Fruit fly (Drosophila melanogaster): ENCODE measurements around the gene CG45105.

Gene CG45105

DNA sequence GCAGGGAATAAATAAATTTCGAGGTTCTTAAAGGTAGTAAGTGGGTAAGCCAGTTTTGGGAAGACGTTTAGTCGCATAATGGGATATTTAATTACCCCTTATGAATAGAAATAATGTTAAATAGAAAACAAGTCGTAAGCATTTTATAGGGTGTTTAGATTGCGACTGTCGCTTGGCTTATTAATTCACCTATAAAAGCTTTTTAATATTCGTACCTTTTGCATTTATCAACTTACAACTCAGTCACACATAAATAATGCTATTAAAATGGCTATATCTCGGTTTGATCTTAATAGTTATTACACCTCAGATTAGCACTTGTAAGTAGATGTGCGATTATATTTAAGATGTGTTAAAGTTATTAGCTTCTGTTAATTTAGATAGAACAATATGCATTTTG lies 7.5 kb upstream of the CG45105 start, which contains the start of gene CG34276:
TSS of gene CG34276 (plus strand) at position 301 of the 400 bp plus-strand sequence.
- TF ChIP-seq Eip78C (GFP tag) (no peak), acj6 (GFP tag; optimal IDR thresholded peaks at IDR 0.05) (no peak), CG7368 (GFP tag; optimal IDR thresholded peaks at IDR 0.05) (no peak), Eip75B (GFP tag; optimal IDR thresholded peaks at IDR 0.05) (no peak), cyc (GFP tag; optimal IDR thresholded peaks at IDR 0.05) (no peak), Eip93F (GFP tag; optimal IDR thresholded peaks at IDR 0.05) (no peak), Sox102F (GFP tag; optimal IDR thresholded peaks at IDR 0.05) (no peak), Sox14 (GFP tag; optimal IDR thresholded peaks at IDR 0.05) (no peak), topi (GFP tag; optimal IDR thresholded peaks at IDR 0.05) (no peak), CG6854 (GFP tag; optimal IDR thresholded peaks at IDR 0.05) (no peak), fkh (GFP tag; optimal IDR thresholded peaks at IDR 0.05) (no peak), fd59A (GFP tag; optimal IDR thresholded peaks at IDR 0.05) (no peak)

DNA sequence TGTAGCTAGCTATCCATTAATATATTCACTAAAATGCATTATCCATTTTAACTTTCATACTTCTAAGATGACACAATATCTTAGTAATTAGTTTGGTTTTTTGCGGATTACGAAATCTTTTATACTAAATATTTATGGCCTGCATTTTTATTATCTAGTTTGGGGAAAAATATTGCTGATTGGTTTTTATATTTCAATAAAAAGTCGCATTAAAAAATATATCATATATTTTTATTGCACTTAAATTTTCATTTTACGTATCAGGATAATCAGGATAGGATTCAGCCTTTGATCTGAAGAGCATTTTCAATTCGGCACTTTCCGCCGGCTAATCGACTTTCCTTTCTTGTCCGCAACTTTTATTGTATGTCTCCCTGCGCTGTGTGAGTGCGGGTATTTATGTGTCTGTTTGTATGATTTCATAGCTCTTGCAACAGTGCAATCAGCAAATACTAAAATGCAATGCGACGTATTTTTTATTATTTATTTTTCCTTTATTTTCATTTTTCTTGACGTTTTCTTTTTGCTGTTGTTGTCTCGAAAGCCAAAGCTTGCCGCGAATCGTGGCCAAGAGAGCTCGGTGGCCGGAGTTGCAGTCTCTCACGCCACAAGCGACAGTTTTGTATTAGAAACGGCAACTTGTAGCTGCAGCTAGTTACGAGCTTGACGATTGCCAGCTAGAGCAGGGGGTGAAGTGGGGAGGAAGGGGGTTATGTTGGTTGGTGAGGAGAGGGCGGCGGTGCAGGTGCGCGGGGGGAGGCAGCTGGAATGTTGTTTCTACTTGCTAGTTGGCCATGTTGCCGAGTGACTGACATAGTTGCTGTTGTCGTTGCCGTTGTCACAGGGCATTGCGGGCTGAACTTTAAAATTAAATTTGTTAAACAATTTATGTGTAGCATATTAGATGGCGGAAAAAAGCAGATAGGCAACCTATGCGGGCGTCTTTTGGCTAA lies 5.1 kb upstream of the CG45105 start:
- peak; percentile 12; the same call in 1 of the 2 replicates for TF ChIP-seq CG15336 (GFP tag; IDR thresholded peaks at IDR 0.05)
- TF ChIP-seq Eip78C (GFP tag): peak; percentile 70
- no peak for TF ChIP-seq Met (GFP tag; optimal IDR thresholded peaks at IDR 0.05)
- peak; percentile 17 for TF ChIP-seq OdsH (GFP tag; optimal IDR thresholded peaks at IDR 0.05)
- TF ChIP-seq Sox14 (GFP tag; optimal IDR thresholded peaks at IDR 0.05): no peak
- peak; percentile 62; the same call in 2 of the 3 replicates for TF ChIP-seq CG8119 (GFP tag; IDR thresholded peaks at IDR 0.05)
- no peak for TF ChIP-seq CG31627 (GFP tag; optimal IDR thresholded peaks at IDR 0.05)
- peak; percentile 62 for TF ChIP-seq CG6276 (GFP tag; optimal IDR thresholded peaks at IDR 0.05)
- peak; percentile 83 for TF ChIP-seq CG32006 (GFP tag; optimal IDR thresholded peaks at IDR 0.05)
- TF ChIP-seq Gug (GFP tag; IDR thresholded peaks at IDR 0.05): peak; percentile 10; the same call in 1 of the 2 replicates
- TF ChIP-seq Lpt (GFP tag; optimal IDR thresholded peaks at IDR 0.05): peak; percentile 0
- TF ChIP-seq cyc (GFP tag; optimal IDR thresholded peaks at IDR 0.05): no peak
- TF ChIP-seq dsx (GFP tag; optimal IDR thresholded peaks at IDR 0.05; ENCODE audit: poor library complexity, severe bottlenecking): no peak
- TF ChIP-seq net (GFP tag; optimal IDR thresholded peaks at IDR 0.05): no peak
- no peak for TF ChIP-seq CG6808 (GFP tag; optimal IDR thresholded peaks at IDR 0.05)
- no peak for TF ChIP-seq esn (GFP tag; optimal IDR thresholded peaks at IDR 0.05)
- no peak for TF ChIP-seq Eip75B (GFP tag; optimal IDR thresholded peaks at IDR 0.05)
- TF ChIP-seq Eip93F (GFP tag; optimal IDR thresholded peaks at IDR 0.05): no peak
- TF ChIP-seq eg (GFP tag; IDR thresholded peaks at IDR 0.05): peak; percentile 72; the same call in 2 of the 3 replicates
- TF ChIP-seq CG10631 (GFP tag; optimal IDR thresholded peaks at IDR 0.05): no peak
- TF ChIP-seq salr (GFP tag; optimal IDR thresholded peaks at IDR 0.05): peak in 1 of 2 experiments; percentile 60
- TF ChIP-seq fkh (GFP tag; optimal IDR thresholded peaks at IDR 0.05): no peak
- peak; percentile 47 for TF ChIP-seq svp (GFP tag)
- TF ChIP-seq CG8632 (GFP tag; optimal IDR thresholded peaks at IDR 0.05): no peak
- TF ChIP-seq CG16779 (tag; optimal IDR thresholded peaks at IDR 0.05): no peak
- TF ChIP-seq Blimp-1 (GFP tag; optimal IDR thresholded peaks at IDR 0.05): no peak
- TF ChIP-seq CG4318 (GFP tag; optimal IDR thresholded peaks at IDR 0.05): peak; percentile 71
- TF ChIP-seq Ets96B (tag; optimal IDR thresholded peaks at IDR 0.05): no peak
- TF ChIP-seq CG11902 (GFP tag; optimal IDR thresholded peaks at IDR 0.05): no peak
- TF ChIP-seq Sox15 (GFP tag; optimal IDR thresholded peaks at IDR 0.05): no peak
- 0 out of 3 replicates have a peak, but pooled peaks have one; percentile 22 for TF ChIP-seq CG6163 (GFP tag; IDR thresholded peaks at IDR 0.05)
- TF ChIP-seq CG8319 (GFP tag; optimal IDR thresholded peaks at IDR 0.05): no peak
- TF ChIP-seq Hr4 (GFP tag; optimal IDR thresholded peaks at IDR 0.05): peak; percentile 62
- TF ChIP-seq CG3032 (tag; optimal IDR thresholded peaks at IDR 0.05): no peak
- no peak for TF ChIP-seq CG6792 (GFP tag; optimal IDR thresholded peaks at IDR 0.05)

Data from whole organism, prepupa.